Worm (Caenorhabditis elegans) whole organism, late embryonic: ENCODE data around the gene ugt-34.

ENCODE experiments used
- C08G9.2 ChIP-seq: sonication (generic microtip); optimal IDR thresholded peaks from 2 replicates; lab custom pipeline; 2016; ENCODE audit warnings: mild to moderate bottlenecking, missing genetic modification characterization, moderate library complexity, missing compliant biosample characterization
- C38D4.7 ChIP-seq: fragments of 200-800 bp; sonication (Bioruptor generic); optimal IDR thresholded peaks from 2 replicates; lab custom pipeline; 2018; ENCODE audit warnings: mild to moderate bottlenecking, missing genetic modification characterization, moderate library complexity, missing compliant biosample characterization
- T23F11.4 ChIP-seq: fragments of 200-800 bp; sonication (Bioruptor generic); optimal IDR thresholded peaks from 2 replicates; lab custom pipeline; 2018; ENCODE audit warnings: mild to moderate bottlenecking, missing genetic modification characterization, missing compliant biosample characterization
- Y22D7AL.16 ChIP-seq: sonication (generic microtip); optimal IDR thresholded peaks from 2 replicates; lab custom pipeline; 2016; ENCODE audit warnings: missing genetic modification characterization, missing compliant biosample characterization
- ceh-14 ChIP-seq: sonication (generic microtip); optimal IDR thresholded peaks from 2 replicates; lab custom pipeline; 2016; ENCODE audit warnings: missing genotype, missing genetic modification characterization, missing compliant biosample characterization
- ceh-22 ChIP-seq: sonication (generic microtip); optimal IDR thresholded peaks from 2 replicates; lab custom pipeline; 2017; ENCODE audit warnings: missing biosample characterization, missing genetic modification characterization
- ceh-24 ChIP-seq: sonication (generic microtip); optimal IDR thresholded peaks from 2 replicates; lab custom pipeline; 2016; ENCODE audit warnings: mild to moderate bottlenecking, missing genetic modification characterization, missing compliant biosample characterization
- ceh-30 ChIP-seq: fragments of 150-350 bp; optimal IDR thresholded peaks from 2 replicates; lab custom pipeline; 2014; ENCODE audit warnings: missing biosample characterization, missing genetic modification characterization
- ceh-31 ChIP-seq: sonication (generic microtip); optimal IDR thresholded peaks from 2 replicates; lab custom pipeline; 2016; ENCODE audit warnings: missing genetic modification characterization, missing compliant biosample characterization
- ceh-34 ChIP-seq: sonication (generic microtip); optimal IDR thresholded peaks from 2 replicates; lab custom pipeline; 2016; ENCODE audit warnings: mild to moderate bottlenecking, missing genetic modification characterization, missing compliant biosample characterization
- ceh-45 ChIP-seq: fragments of 200-800 bp; sonication (Bioruptor generic); IDR thresholded peaks from 2 replicates; pipeline ENCODE4 v1.3.6; 2022; ENCODE audit warnings: missing genetic modification reagents, missing genetic modification characterization, missing compliant biosample characterization
- ceh-48 ChIP-seq: sonication (generic microtip); optimal IDR thresholded peaks from 2 replicates; lab custom pipeline; 2016; ENCODE audit warnings: missing genetic modification characterization, inconsistent platforms, missing compliant biosample characterization
- ceh-6 ChIP-seq: fragments of 200-800 bp; sonication (Bioruptor generic); optimal IDR thresholded peaks from 2 replicates; lab custom pipeline; 2018; ENCODE audit warnings: mild to moderate bottlenecking, missing genetic modification characterization, missing compliant biosample characterization
- ceh-9 ChIP-seq: sonication (generic microtip); optimal IDR thresholded peaks from 2 replicates; lab custom pipeline; 2016; ENCODE audit warnings: mild to moderate bottlenecking, missing genetic modification characterization, inconsistent platforms, missing compliant biosample characterization
- che-1 ChIP-seq: sonication (generic microtip); optimal IDR thresholded peaks from 2 replicates; lab custom pipeline; 2016; ENCODE audit warnings: mild to moderate bottlenecking, missing genetic modification characterization, missing compliant biosample characterization
- dve-1 ChIP-seq: sonication (generic microtip); optimal IDR thresholded peaks from 2 replicates; lab custom pipeline; 2017; ENCODE audit warnings: antibody characterized with exemption, mild to moderate bottlenecking, missing genetic modification characterization, missing compliant biosample characterization
- elt-4 ChIP-seq: sonication (generic microtip); optimal IDR thresholded peaks from 2 replicates; lab custom pipeline; 2016; ENCODE audit warnings: missing genetic modification characterization, missing compliant biosample characterization
- eyg-1 ChIP-seq: sonication (generic microtip); optimal IDR thresholded peaks from 2 replicates; lab custom pipeline; 2016; ENCODE audit warnings: missing genotype, missing genetic modification characterization, missing compliant biosample characterization
- fax-1 ChIP-seq: sonication (generic microtip); optimal IDR thresholded peaks from 2 replicates; lab custom pipeline; 2016; ENCODE audit warnings: missing genotype, missing genetic modification characterization, missing compliant biosample characterization
- fkh-10 ChIP-seq: fragments of 150-350 bp; optimal IDR thresholded peaks from 2 replicates; lab custom pipeline; 2014; ENCODE audit warnings: missing biosample characterization, missing genetic modification reagents, missing genetic modification characterization
- hlh-13 ChIP-seq: fragments of 200-800 bp; sonication (Bioruptor generic); optimal IDR thresholded peaks from 2 replicates; lab custom pipeline; 2018; ENCODE audit warnings: mild to moderate bottlenecking, missing genetic modification characterization, missing compliant biosample characterization
- hlh-30 ChIP-seq: sonication (generic microtip); optimal IDR thresholded peaks from 2 replicates; lab custom pipeline; 2017; ENCODE audit warnings: antibody characterized with exemption, missing genetic modification characterization, missing compliant biosample characterization; ENCODE audit not compliant: insufficient read depth
- hlh-6 ChIP-seq: sonication (generic microtip); optimal IDR thresholded peaks from 2 replicates; lab custom pipeline; 2016; ENCODE audit warnings: missing genotype, missing genetic modification characterization, missing compliant biosample characterization
- hlh-8 ChIP-seq: sonication (generic microtip); optimal IDR thresholded peaks from 2 replicates; lab custom pipeline; 2016; ENCODE audit warnings: missing genotype, missing genetic modification characterization, missing compliant biosample characterization
- lim-6 ChIP-seq: sonication (generic microtip); optimal IDR thresholded peaks from 2 replicates; lab custom pipeline; 2016; ENCODE audit warnings: missing genetic modification characterization, missing compliant biosample characterization
- nfya-1 ChIP-seq: sonication (generic microtip); optimal IDR thresholded peaks from 2 replicates; lab custom pipeline; 2017; ENCODE audit warnings: missing genetic modification characterization, mild to moderate bottlenecking, missing compliant biosample characterization, antibody characterized with exemption, moderate library complexity
- nhr-232 ChIP-seq: sonication (generic microtip); optimal IDR thresholded peaks from 2 replicates; lab custom pipeline; 2016; ENCODE audit warnings: missing genetic modification characterization, missing compliant biosample characterization
- npax-4 ChIP-seq: sonication (generic microtip); optimal IDR thresholded peaks from 2 replicates; lab custom pipeline; 2016; ENCODE audit warnings: missing genetic modification characterization, missing compliant biosample characterization
- odd-2 ChIP-seq: sonication (generic microtip); optimal IDR thresholded peaks from 2 replicates; lab custom pipeline; 2017; ENCODE audit warnings: antibody characterized with exemption, mild to moderate bottlenecking, missing genetic modification characterization, missing compliant biosample characterization
- pax-1 ChIP-seq: fragments of 150-350 bp; optimal IDR thresholded peaks from 2 replicates; lab custom pipeline; 2014; ENCODE audit warnings: missing biosample characterization, missing genetic modification characterization
- pha-4 ChIP-seq: fragments of 150-350 bp; optimal IDR thresholded peaks from 2 replicates; lab custom pipeline; 2018; ENCODE audit warnings: missing biosample characterization, missing genetic modification reagents, missing genetic modification characterization
- pqm-1 ChIP-seq: sonication (generic microtip); optimal IDR thresholded peaks from 2 replicates; lab custom pipeline; 2016; ENCODE audit warnings: missing genetic modification characterization, missing compliant biosample characterization
- pros-1 ChIP-seq: fragments of 150-350 bp; optimal IDR thresholded peaks from 2 replicates; lab custom pipeline; 2014; ENCODE audit warnings: missing biosample characterization, missing genetic modification reagents, missing genetic modification characterization
- ref-2 ChIP-seq: sonication (generic microtip); optimal IDR thresholded peaks from 2 replicates; lab custom pipeline; 2016; ENCODE audit warnings: missing genetic modification characterization, missing compliant biosample characterization
- sox-2 ChIP-seq: fragments of 200-800 bp; sonication (Bioruptor generic); IDR thresholded peaks from 2 replicates; pipeline ENCODE4 v1.3.6; 2022; ENCODE audit warnings: missing genetic modification reagents, missing genetic modification characterization, missing compliant biosample characterization
- unc-55 ChIP-seq: sonication (generic microtip); optimal IDR thresholded peaks from 2 replicates; lab custom pipeline; 2017; ENCODE audit warnings: missing biosample characterization, missing genetic modification reagents, missing genetic modification characterization
- ztf-16 ChIP-seq: sonication (generic microtip); optimal IDR thresholded peaks from 2 replicates; lab custom pipeline; 2017; ENCODE audit warnings: missing genetic modification characterization, missing compliant biosample characterization

The ugt-34 gene

DNA sequence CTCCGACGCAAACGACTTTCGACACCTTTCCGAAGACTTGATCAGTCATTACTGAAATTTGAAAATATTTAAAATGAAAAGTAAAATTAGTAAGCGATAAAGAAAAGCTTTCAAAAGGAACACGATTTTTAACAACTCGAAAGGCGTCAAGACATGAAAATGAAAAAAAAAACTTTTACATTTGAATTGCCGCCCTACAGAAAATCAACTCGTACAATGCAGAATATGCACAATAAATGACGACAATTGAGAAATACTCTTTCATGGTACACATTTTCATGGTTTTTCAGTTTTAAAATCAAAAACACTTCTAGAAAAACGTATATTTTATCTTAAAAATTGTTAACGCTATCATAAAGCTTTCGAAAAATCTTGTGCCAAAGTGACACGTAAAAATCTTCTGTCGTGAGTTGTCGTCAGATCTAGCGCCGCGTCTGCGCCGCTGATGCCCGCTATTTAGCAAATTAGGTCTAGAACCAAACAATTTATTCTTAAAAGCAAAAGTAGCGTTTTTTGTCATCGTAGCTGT, 4.7 kb upstream of the ugt-34 start, which contains the start of gene sqv-4:
Gene sqv-4 (minus strand): TSS at position 51 of the 529 bp plus-strand sequence.
- TF ChIP-seq sox-2 (GFP tag; lab: Robert Waterston, UW) (no peak), C38D4.7 (GFP tag; lab: Kevin White, UChicago) (no peak), C08G9.2 (tag; lab: Kevin White, UChicago) (no peak), pros-1 (no peak), ceh-34 (tag; lab: Kevin White, UChicago) (no peak), hlh-6 (tag; lab: Kevin White, UChicago) (no peak), ztf-16 (no peak), ceh-22 (no peak), ceh-24 (tag; lab: Kevin White, UChicago) (no peak)

ce11 chrV:10659343-10659742, 2.6 kb upstream of the ugt-34 start:
- TF ChIP-seq pqm-1 (tag; lab: Kevin White, UChicago): no peak
- TF ChIP-seq odd-2: no peak
- no peak for TF ChIP-seq che-1 (tag; lab: Kevin White, UChicago)
- TF ChIP-seq ceh-45 (GFP tag; lab: Robert Waterston, UW): no peak
- TF ChIP-seq ceh-48 (tag; lab: Kevin White, UChicago): no peak
- no peak for TF ChIP-seq nhr-232
- TF ChIP-seq hlh-8 (tag; lab: Kevin White, UChicago): no peak
- TF ChIP-seq fax-1 (tag; lab: Kevin White, UChicago): no peak
- TF ChIP-seq fkh-10 (GFP tag; lab: Kevin White, UChicago): no peak

- TF ChIP-seq nfya-1 (peak; percentile 30), ceh-6 (GFP tag; lab: Kevin White, UChicago) (no peak), ceh-30 (no peak), hlh-6 (tag; lab: Kevin White, UChicago) (no peak)
- TF ChIP-seq, all 69 proteins: peak for 1
Measured at ce11 chrV:10657959-10658358, 1.2 kb upstream of the ugt-34 start, which contains the start of gene tut-2. Gene tut-2 (plus strand): TSS chrV:10658235.

DNA sequence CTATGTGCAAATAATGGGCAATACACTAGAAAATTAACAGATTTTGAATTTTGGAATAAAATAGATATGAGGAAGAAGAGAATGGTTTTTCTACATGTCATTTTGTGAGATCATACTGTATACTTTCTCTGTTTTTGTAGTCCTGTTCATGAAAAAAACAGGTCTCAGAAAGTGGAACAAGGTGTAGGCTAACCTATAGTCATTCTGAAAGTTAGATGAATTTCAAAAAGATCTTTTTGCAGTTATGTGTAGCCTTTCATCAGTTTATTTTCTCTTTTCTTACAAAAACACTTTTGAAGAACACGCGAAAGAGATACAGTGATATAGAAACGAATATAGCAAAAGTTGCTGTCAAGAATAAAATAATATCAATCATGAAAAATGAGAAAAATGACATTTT, 2.6 kb downstream of the ugt-34 start, which contains the start of gene ugt-35:
Gene ugt-35 (minus strand): TSS at position 101 of the 400 bp plus-strand sequence.
- TF ChIP-seq ceh-24 (tag; lab: Kevin White, UChicago) (no peak), ceh-9 (no peak), Y22D7AL.16 (tag; lab: Kevin White, UChicago) (no peak), T23F11.4 (GFP tag; lab: Kevin White, UChicago) (no peak), ceh-14 (tag; lab: Kevin White, UChicago) (no peak), hlh-6 (tag; lab: Kevin White, UChicago) (no peak), hlh-13 (GFP tag; lab: Kevin White, UChicago) (no peak), dve-1 (tag; lab: Kevin White, UChicago) (no peak)

- TF ChIP-seq odd-2: no peak
Measured at ce11 chrV:10648146-10648545, 8.6 kb downstream of the ugt-34 start, which contains the start of gene aqp-6. Gene aqp-6 (plus strand): TSS chrV:10648446.

DNA sequence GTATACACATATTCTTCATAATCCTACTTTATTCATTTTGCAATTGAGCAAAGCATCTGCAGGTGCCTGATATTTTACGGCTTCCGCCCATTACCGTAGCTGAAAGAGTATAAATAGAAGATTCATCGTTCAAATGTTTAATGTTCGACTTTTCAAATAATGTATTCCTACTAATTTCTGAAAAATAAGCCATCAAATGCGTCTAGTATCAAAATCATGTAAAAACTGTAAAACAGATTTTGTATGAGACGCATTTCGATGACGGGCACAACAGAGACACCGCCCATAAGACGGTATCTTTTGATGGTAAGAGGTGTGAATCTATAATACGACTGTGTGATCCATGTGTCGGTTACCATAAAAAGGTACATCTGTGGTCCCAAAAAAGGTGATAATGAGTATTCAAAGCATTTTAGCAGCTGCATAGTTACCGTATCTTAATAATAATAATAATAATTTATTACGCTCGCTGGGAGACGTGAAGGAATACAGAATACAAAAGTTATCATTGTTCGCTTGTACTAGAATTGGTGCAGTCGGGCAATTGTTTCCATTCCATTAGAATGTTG, 9.7 kb downstream of the ugt-34 start, which contains the start of the genes C32C4.3 and C32C4.16:
Gene C32C4.3 (minus strand): TSS at position 101 of the 569 bp plus-strand sequence.
Gene C32C4.16 (plus strand): TSS at position 519 of the 569 bp plus-strand sequence.
- TF ChIP-seq fax-1 (tag; lab: Kevin White, UChicago) (no peak), lim-6 (no peak), unc-55 (GFP tag; lab: Kevin White, UChicago) (no peak), ref-2 (tag; lab: Kevin White, UChicago) (no peak), hlh-30 (no peak), C08G9.2 (tag; lab: Kevin White, UChicago) (no peak), npax-4 (tag; lab: Kevin White, UChicago) (no peak), elt-4 (tag; lab: Kevin White, UChicago) (no peak), eyg-1 (tag; lab: Kevin White, UChicago) (no peak), pha-4 (tag; lab: Kevin White, UChicago) (no peak), ceh-22 (no peak), ceh-24 (tag; lab: Kevin White, UChicago) (no peak), ztf-16 (no peak), ceh-31 (tag; lab: Kevin White, UChicago) (no peak), T23F11.4 (GFP tag; lab: Kevin White, UChicago) (no peak), pax-1 (tag; lab: Kevin White, UChicago) (no peak)
